Worm (Caenorhabditis elegans): ENCODE data around the gene B0304.2.

Gene B0304.2

DNA sequence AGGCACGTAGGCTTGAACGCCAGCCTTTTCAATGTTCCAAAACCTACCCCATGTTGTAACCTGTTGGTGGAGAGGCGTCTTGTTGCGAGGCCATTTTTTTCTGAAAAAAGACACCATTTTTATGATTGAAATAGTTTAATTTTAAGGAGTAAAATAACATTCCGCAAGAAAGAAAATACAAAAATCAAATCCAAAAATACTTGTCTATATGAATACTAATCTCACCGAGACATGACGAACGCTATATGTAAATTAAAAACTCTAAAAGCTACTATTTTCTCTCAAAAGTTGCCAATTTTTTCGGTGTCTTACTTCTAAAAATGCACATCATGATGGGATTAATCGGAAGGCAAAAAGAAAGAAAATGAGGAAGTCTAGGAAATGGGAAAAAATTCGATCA, 41.4 kb upstream of the B0304.2 start, which contains the start of gene T05C1.2:
T05C1.2 (minus strand) TSS at position 101 of the 400 bp plus-strand sequence.
- no peak for TF ChIP-seq pag-3 (tag; optimal IDR thresholded peaks at IDR 0.05; ENCODE audit: borderline replicate concordance)
- TF ChIP-seq fax-1 (tag; optimal IDR thresholded peaks at IDR 0.05) = no peak
- TF ChIP-seq Y22D7AL.16 (tag; optimal IDR thresholded peaks at IDR 0.05) = no peak
- TF ChIP-seq ets-4 (tag; optimal IDR thresholded peaks at IDR 0.05) = no peak
- TF ChIP-seq ceh-31 (tag; optimal IDR thresholded peaks at IDR 0.05) = no peak
- no peak for TF ChIP-seq ceh-6 (GFP tag; optimal IDR thresholded peaks at IDR 0.05)
- no peak for TF ChIP-seq unc-3 (GFP tag; conservative IDR thresholded peaks at IDR 0.05)
- no peak for TF ChIP-seq unc-3 (tag; optimal IDR thresholded peaks at IDR 0.05)
- no peak for TF ChIP-seq dve-1 (tag; optimal IDR thresholded peaks at IDR 0.05)
- no peak for TF ChIP-seq hlh-13 (GFP tag; optimal IDR thresholded peaks at IDR 0.05)
- no peak for TF ChIP-seq fkh-6 (tag; optimal IDR thresholded peaks at IDR 0.05)
- no peak for TF ChIP-seq unc-42 (tag; optimal IDR thresholded peaks at IDR 0.05)
- no peak for TF ChIP-seq ahr-1 (tag; optimal IDR thresholded peaks at IDR 0.05)

DNA sequence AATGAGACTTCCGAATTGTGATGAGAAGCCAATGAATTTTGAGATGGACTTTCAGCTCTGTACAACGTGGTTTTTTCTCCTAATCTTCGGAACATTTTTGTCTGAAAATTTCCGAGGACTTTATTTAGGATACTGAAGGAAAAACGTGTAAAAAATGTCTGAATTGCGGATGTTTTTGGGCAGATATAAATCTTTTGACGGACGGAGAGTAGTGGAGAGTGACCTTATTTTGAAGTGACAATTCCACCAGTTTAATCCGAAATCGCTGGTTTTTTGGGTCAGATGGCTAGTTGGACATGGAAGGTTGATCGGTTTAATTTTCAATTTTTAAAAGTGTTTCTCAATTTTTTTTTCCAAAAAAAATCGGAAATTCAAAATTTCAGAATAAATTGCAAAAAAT, 34.1 kb upstream of the B0304.2 start, which contains the start of gene T05C1.3:
T05C1.3 (minus strand) TSS at position 101 of the 400 bp plus-strand sequence.
- no peak for TF ChIP-seq sdc-2 (tag; optimal IDR thresholded peaks at IDR 0.05)
- TF ChIP-seq sox-2 (GFP tag; IDR thresholded peaks at IDR 0.05) = no peak
- TF ChIP-seq hlh-15 (tag; optimal IDR thresholded peaks at IDR 0.05) = no peak
- TF ChIP-seq hlh-8 (tag; optimal IDR thresholded peaks at IDR 0.05) = no peak
- TF ChIP-seq ttx-3 (tag; optimal IDR thresholded peaks at IDR 0.05) = no peak
- no peak for TF ChIP-seq nfya-1 (tag; optimal IDR thresholded peaks at IDR 0.05)
- no peak for TF ChIP-seq unc-3 (GFP tag; conservative IDR thresholded peaks at IDR 0.05)
- no peak for TF ChIP-seq unc-3 (tag; optimal IDR thresholded peaks at IDR 0.05)
- no peak for TF ChIP-seq fax-1 (tag; optimal IDR thresholded peaks at IDR 0.05)
- no peak for TF ChIP-seq ceh-18 (tag; optimal IDR thresholded peaks at IDR 0.05)
- TF ChIP-seq K02D7.2 (tag; optimal IDR thresholded peaks at IDR 0.05) = no peak
- no peak for TF ChIP-seq ceh-14 (tag; optimal IDR thresholded peaks at IDR 0.05)

DNA sequence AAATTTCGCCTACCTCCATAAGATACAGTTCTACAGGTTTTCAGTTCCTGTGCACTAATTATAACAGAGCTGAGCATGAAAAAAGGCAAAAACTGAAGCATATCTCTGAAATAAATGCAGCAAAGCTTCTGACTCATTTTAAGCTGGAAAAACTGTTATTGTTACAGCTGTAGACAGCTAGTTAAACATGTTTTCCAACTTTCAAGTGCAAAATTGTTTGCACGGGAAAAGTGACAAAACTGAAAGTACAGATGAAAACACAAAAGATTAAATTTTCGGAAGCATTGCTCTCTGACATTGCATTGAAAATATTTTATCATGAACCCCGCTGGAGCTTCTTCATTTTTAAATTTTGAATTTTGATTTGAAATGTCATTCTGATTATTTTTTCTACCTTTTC, 32.7 kb upstream of the B0304.2 start, which contains the start of gene T05C1.5:
T05C1.5 (minus strand) TSS at position 101 of the 400 bp plus-strand sequence.
- no peak for TF ChIP-seq pag-3 (tag; optimal IDR thresholded peaks at IDR 0.05; ENCODE audit: borderline replicate concordance)

DNA sequence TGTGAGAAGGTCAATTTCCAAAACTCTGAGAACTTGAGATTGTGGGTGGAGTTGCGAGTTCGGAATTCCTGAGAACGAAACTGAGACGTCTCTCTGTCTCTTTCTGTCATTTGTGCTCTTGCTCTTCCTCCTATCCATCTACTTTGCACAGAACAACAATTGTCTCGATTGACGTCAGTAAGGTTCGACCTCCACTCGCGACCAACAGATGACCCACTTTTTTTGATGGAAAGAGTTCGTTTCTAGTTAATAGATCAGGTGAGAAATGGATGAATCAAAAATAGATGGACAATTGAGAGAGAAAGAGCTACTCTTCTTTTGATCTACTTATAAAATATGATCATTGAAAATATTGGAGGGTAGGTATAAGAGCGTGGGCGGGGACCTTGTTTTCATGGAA, 28.9 kb upstream of the B0304.2 start:
- TF ChIP-seq K02D7.2 (tag; optimal IDR thresholded peaks at IDR 0.05) = no peak

DNA sequence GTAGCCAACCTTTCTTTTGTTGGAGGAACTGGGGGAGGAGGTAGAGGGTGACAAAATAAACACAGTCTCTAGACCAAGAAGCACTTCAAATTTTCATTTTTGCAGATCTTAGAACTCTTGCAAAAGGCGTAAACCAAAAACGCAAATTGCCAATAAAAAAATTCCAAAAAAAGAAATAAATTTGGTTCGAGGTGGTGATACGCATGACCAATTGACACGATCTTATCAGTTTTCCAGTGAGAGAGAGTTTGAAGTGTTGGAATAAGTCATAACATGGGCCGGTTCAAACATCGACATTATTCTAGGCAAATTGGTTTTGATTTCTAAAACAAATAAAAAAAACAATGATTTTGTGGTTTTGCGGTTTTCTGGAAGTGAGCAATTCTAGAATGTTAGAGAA, 27.6 kb upstream of the B0304.2 start:
- TF ChIP-seq odd-2 (tag; optimal IDR thresholded peaks at IDR 0.05) (no peak), ceh-9 (tag; optimal IDR thresholded peaks at IDR 0.05) (no peak), pax-1 (tag; optimal IDR thresholded peaks at IDR 0.05) (no peak), hlh-8 (tag; optimal IDR thresholded peaks at IDR 0.05) (no peak), ceh-18 (tag; optimal IDR thresholded peaks at IDR 0.05) (no peak), dve-1 (tag; optimal IDR thresholded peaks at IDR 0.05) (no peak), syd-9 (tag; optimal IDR thresholded peaks at IDR 0.05) (no peak), ceh-14 (tag; optimal IDR thresholded peaks at IDR 0.05) (no peak), nhr-11 (tag; optimal IDR thresholded peaks at IDR 0.05) (no peak), madf-2 (tag; optimal IDR thresholded peaks at IDR 0.05) (no peak), F13H6.1 (tag; optimal IDR thresholded peaks at IDR 0.05) (no peak), ceh-34 (tag; optimal IDR thresholded peaks at IDR 0.05) (no peak), pros-1 (tag; optimal IDR thresholded peaks at IDR 0.05) (no peak), lim-6 (tag; optimal IDR thresholded peaks at IDR 0.05) (no peak), unc-55 (GFP tag; optimal IDR thresholded peaks at IDR 0.05) (no peak)

DNA sequence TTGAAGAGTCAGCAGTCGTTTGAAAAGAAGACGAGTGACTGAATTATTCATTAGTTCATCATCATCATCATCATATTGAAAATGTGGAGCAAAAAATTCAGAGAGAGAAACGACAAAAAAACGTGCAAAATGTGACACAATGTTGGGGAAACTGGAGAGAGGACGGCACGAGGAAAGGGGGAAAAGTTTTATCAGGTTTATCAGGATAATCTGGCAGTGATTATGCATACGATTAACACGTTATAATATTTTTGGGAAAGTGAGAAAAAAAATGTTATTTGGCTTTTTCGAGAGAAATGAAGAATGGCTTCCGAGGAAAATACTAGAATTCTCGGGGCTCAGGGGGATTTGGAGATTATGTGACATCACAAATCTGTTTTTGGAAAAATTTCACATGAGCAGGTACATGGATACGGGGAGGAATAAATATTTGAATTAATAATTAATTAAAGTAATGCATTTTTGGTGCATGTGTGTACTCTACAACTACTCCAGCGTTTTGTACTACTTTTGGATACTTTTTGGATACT, 18.3 kb upstream of the B0304.2 start, which contains the start of gene camt-1:
camt-1 (minus strand) TSS at position 51 of the 530 bp plus-strand sequence.
- no peak for TF ChIP-seq ceh-45 (GFP tag; IDR thresholded peaks at IDR 0.05)
- no peak for TF ChIP-seq sox-2 (GFP tag; IDR thresholded peaks at IDR 0.05)
- TF ChIP-seq pha-4 (tag; optimal IDR thresholded peaks at IDR 0.05) = no peak
- no peak for TF ChIP-seq tbx-2 (tag; optimal IDR thresholded peaks at IDR 0.05)
- no peak for TF ChIP-seq C08G9.2 (tag; optimal IDR thresholded peaks at IDR 0.05)
- TF ChIP-seq ceh-31 (tag; optimal IDR thresholded peaks at IDR 0.05) = no peak
- TF ChIP-seq ceh-24 (tag; optimal IDR thresholded peaks at IDR 0.05) = no peak
- TF ChIP-seq ceh-34 (tag; optimal IDR thresholded peaks at IDR 0.05) = no peak
- TF ChIP-seq hlh-8 (tag; optimal IDR thresholded peaks at IDR 0.05) = no peak
- no peak for TF ChIP-seq fkh-6 (tag; optimal IDR thresholded peaks at IDR 0.05)
- no peak for TF ChIP-seq T23F11.4 (GFP tag; optimal IDR thresholded peaks at IDR 0.05)
- TF ChIP-seq npax-4 (tag; optimal IDR thresholded peaks at IDR 0.05) = no peak
- no peak for TF ChIP-seq K02D7.2 (tag; optimal IDR thresholded peaks at IDR 0.05)
- TF ChIP-seq nhr-11 (tag; optimal IDR thresholded peaks at IDR 0.05) = no peak
- TF ChIP-seq Y22D7AL.16 (tag; optimal IDR thresholded peaks at IDR 0.05) = no peak
- no peak for TF ChIP-seq fax-1 (tag; optimal IDR thresholded peaks at IDR 0.05)
- no peak for TF ChIP-seq pha-2 (tag; optimal IDR thresholded peaks at IDR 0.05)
- TF ChIP-seq nhr-232 (tag; optimal IDR thresholded peaks at IDR 0.05) = no peak
- TF ChIP-seq ceh-30 (tag; optimal IDR thresholded peaks at IDR 0.05) = no peak
